Fruit fly (Drosophila melanogaster) Kc167 (cell line): ENCODE data around the gene CG14635.

Source experiments
- Myc ChIP-seq: fragments of >200 bp; optimal IDR thresholded peaks from 2 replicates; lab custom pipeline; 2017; ENCODE audit warnings: missing external identifiers
- Sin3A ChIP-seq: fragments of >200 bp; optimal IDR thresholded peaks from 2 replicates; lab custom pipeline; 2018; ENCODE audit warnings: missing external identifiers
- h ChIP-seq: fragments of >200 bp; optimal IDR thresholded peaks from 3 replicates; lab custom pipeline; 2018; ENCODE audit warnings: missing external identifiers
- psq ChIP-seq: fragments of >200 bp; optimal IDR thresholded peaks from 2 replicates; lab custom pipeline; 2017; ENCODE audit warnings: missing external identifiers
- ttk ChIP-seq: sonication (Bioruptor generic); optimal IDR thresholded peaks from 2 replicates; lab custom pipeline; 2017; ENCODE audit warnings: missing external identifiers

DNA sequence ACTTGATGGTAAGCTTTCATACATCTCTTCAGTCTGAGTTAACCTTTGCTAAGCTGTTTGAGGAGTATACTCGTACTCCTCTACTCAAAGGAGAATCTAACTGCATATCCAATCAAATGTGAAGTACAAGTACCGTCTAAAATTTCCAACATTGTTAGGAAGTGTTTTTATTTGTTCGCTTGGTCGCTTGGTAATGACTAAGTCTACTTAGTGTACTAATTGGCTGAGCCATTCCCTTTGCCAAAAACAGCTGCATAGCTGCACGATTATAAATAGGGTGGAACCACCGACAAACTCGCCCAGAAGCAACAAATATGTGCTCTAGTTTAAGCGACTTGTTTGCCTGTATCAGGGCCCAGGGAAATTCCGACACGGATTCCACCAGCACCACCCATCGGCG, at the start of gene CG14635:
- TF ChIP-seq ttk (no peak), Myc (no peak), h (lab: Kevin White, UChicago) (no peak), Sin3A (lab: Kevin White, UChicago) (no peak), psq (lab: Kevin White, UChicago) (no peak)
